Worm (Caenorhabditis elegans): Measurements from ENCODE around the gene nhr-12.
A peak's percentile ranks its signal among the peaks of the same experiment; 100 is the strongest.

The nhr-12 gene

ce11 chrV:10041484-10041883 lies 42.4 kb downstream of the nhr-12 start (continued):
- no peak for TF ChIP-seq R02D3.7 (tag; optimal IDR thresholded peaks at IDR 0.05)
- no peak for TF ChIP-seq elt-3 (tag; optimal IDR thresholded peaks at IDR 0.05)
- no peak for TF ChIP-seq ZK546.5 (tag; optimal IDR thresholded peaks at IDR 0.05)
- no peak for TF ChIP-seq unc-39 (tag; optimal IDR thresholded peaks at IDR 0.05)
- no peak for TF ChIP-seq ztf-4 (tag; optimal IDR thresholded peaks at IDR 0.05)

ce11 chrV:10039837-10040236 lies 44.0 kb downstream of the nhr-12 start:
- TF ChIP-seq R02D3.7 (tag; optimal IDR thresholded peaks at IDR 0.05) (no peak), Y55F3AM.14 (GFP tag; optimal IDR thresholded peaks at IDR 0.05) (peak; percentile 50), egl-27 (tag; optimal IDR thresholded peaks at IDR 0.05) (peak; percentile 67), fos-1 (tag; optimal IDR thresholded peaks at IDR 0.05) (peak; percentile 81), elt-1 (tag; optimal IDR thresholded peaks at IDR 0.05) (no peak), mab-5 (tag; optimal IDR thresholded peaks at IDR 0.05) (peak; percentile 24), aly-2 (tag; optimal IDR thresholded peaks at IDR 0.05) (no peak), dmd-4 (tag; optimal IDR thresholded peaks at IDR 0.05) (no peak), lin-11 (tag; optimal IDR thresholded peaks at IDR 0.05) (peak; percentile 28), nhr-6 (tag; optimal IDR thresholded peaks at IDR 0.05) (peak; percentile 27), nhr-21 (tag; optimal IDR thresholded peaks at IDR 0.05) (peak; percentile 11), sem-4 (tag; optimal IDR thresholded peaks at IDR 0.05) (peak; percentile 67), snpc-4 (tag; optimal IDR thresholded peaks at IDR 0.05) (peak; percentile 11), nhr-129 (tag; optimal IDR thresholded peaks at IDR 0.05) (peak; percentile 84), ztf-1 (GFP tag; conservative IDR thresholded peaks at IDR 0.05) (no peak), mdl-1 (tag; optimal IDR thresholded peaks at IDR 0.05) (peak in 1 of 2 experiments; percentile 6), lin-13 (GFP tag; optimal IDR thresholded peaks at IDR 0.05) (peak; percentile 34), blmp-1 (tag; optimal IDR thresholded peaks at IDR 0.05; ENCODE audit: insufficient read depth) (peak; percentile 6), gmeb-1 (tag; optimal IDR thresholded peaks at IDR 0.05) (peak; percentile 47), crh-2 (tag; optimal IDR thresholded peaks at IDR 0.05) (peak; percentile 73), lsy-2 (tag; optimal IDR thresholded peaks at IDR 0.05) (peak; percentile 19 to 86), F13H6.1 (tag; optimal IDR thresholded peaks at IDR 0.05) (peak; percentile 82), sma-3 (GFP tag; optimal IDR thresholded peaks at IDR 0.05) (peak; percentile 71), unc-55 (GFP tag; optimal IDR thresholded peaks at IDR 0.05) (peak; percentile 65), lin-39 (tag; optimal IDR thresholded peaks at IDR 0.05) (no peak), nhr-25 (tag; optimal IDR thresholded peaks at IDR 0.05) (peak; percentile 76), sma-9 (GFP tag; optimal IDR thresholded peaks at IDR 0.05) (peak; percentile 81), sma-9 (tag; optimal IDR thresholded peaks at IDR 0.05) (no peak), C34F6.9 (tag; optimal IDR thresholded peaks at IDR 0.05) (peak; percentile 75)

- TF ChIP-seq R02D3.7 (tag; optimal IDR thresholded peaks at IDR 0.05), result no peak
- no peak for TF ChIP-seq peb-1 (tag; optimal IDR thresholded peaks at IDR 0.05)
- TF ChIP-seq unc-55 (GFP tag; optimal IDR thresholded peaks at IDR 0.05), result no peak
- no peak for TF ChIP-seq alr-1 (tag; optimal IDR thresholded peaks at IDR 0.05)
- TF ChIP-seq mab-5 (tag; optimal IDR thresholded peaks at IDR 0.05), result no peak
- TF ChIP-seq sma-9 (GFP tag; optimal IDR thresholded peaks at IDR 0.05), result no peak
- TF ChIP-seq sma-9 (tag; optimal IDR thresholded peaks at IDR 0.05), result no peak
- TF ChIP-seq lin-13 (GFP tag; optimal IDR thresholded peaks at IDR 0.05), result no peak
- no peak for TF ChIP-seq ceh-82 (tag; optimal IDR thresholded peaks at IDR 0.05)
- no peak for TF ChIP-seq snpc-4 (tag; optimal IDR thresholded peaks at IDR 0.05)
- TF ChIP-seq Y55F3AM.14 (GFP tag; optimal IDR thresholded peaks at IDR 0.05), result no peak
- TF ChIP-seq ZK546.5 (tag; optimal IDR thresholded peaks at IDR 0.05), result no peak
Observed at ce11 chrV:10037040-10037439, 46.8 kb downstream of the nhr-12 start, which contains the start of gene F57A8.1. Gene F57A8.1 (plus strand): TSS chrV:10037340.

ce11 chrV:10036275-10036674 lies 47.6 kb downstream of the nhr-12 start, which contains the start of gene T06E8.2:
Gene T06E8.2 (minus strand): TSS chrV:10036413.
- TF ChIP-seq unc-62 (GFP tag; optimal IDR thresholded peaks at IDR 0.05) (no peak), ztf-11 (tag; optimal IDR thresholded peaks at IDR 0.05) (no peak), snpc-4 (tag; optimal IDR thresholded peaks at IDR 0.05) (peak; percentile 33), peb-1 (tag; optimal IDR thresholded peaks at IDR 0.05) (peak; percentile 41), egl-27 (tag; optimal IDR thresholded peaks at IDR 0.05) (peak; percentile 53), lin-39 (tag; optimal IDR thresholded peaks at IDR 0.05) (no peak), unc-55 (GFP tag; optimal IDR thresholded peaks at IDR 0.05) (no peak), ceh-82 (tag; optimal IDR thresholded peaks at IDR 0.05) (no peak), lsy-2 (tag; optimal IDR thresholded peaks at IDR 0.05) (peak in 1 of 2 experiments; percentile 69), nhr-77 (tag; optimal IDR thresholded peaks at IDR 0.05) (no peak), lin-13 (GFP tag; optimal IDR thresholded peaks at IDR 0.05) (no peak), alr-1 (tag; optimal IDR thresholded peaks at IDR 0.05) (no peak), zag-1 (tag; optimal IDR thresholded peaks at IDR 0.05) (no peak), F13H6.1 (tag; optimal IDR thresholded peaks at IDR 0.05) (peak; percentile 85), nhr-237 (tag; optimal IDR thresholded peaks at IDR 0.05) (no peak), nhr-11 (tag; optimal IDR thresholded peaks at IDR 0.05) (no peak), nhr-6 (tag; optimal IDR thresholded peaks at IDR 0.05) (no peak), gmeb-1 (tag; optimal IDR thresholded peaks at IDR 0.05) (no peak), mab-5 (tag; optimal IDR thresholded peaks at IDR 0.05) (no peak), nhr-25 (tag; optimal IDR thresholded peaks at IDR 0.05) (peak; percentile 7), nhr-129 (tag; optimal IDR thresholded peaks at IDR 0.05) (peak; percentile 66), nhr-12 (tag; optimal IDR thresholded peaks at IDR 0.05) (no peak), unc-39 (tag; optimal IDR thresholded peaks at IDR 0.05) (no peak), elt-3 (tag; optimal IDR thresholded peaks at IDR 0.05) (no peak), nhr-23 (tag; optimal IDR thresholded peaks at IDR 0.05) (no peak), ceh-16 (tag; optimal IDR thresholded peaks at IDR 0.05) (no peak), nhr-10 (tag; optimal IDR thresholded peaks at IDR 0.05) (no peak), ztf-1 (GFP tag; conservative IDR thresholded peaks at IDR 0.05) (no peak), sem-4 (tag; optimal IDR thresholded peaks at IDR 0.05) (peak; percentile 27), sma-3 (GFP tag; optimal IDR thresholded peaks at IDR 0.05) (peak; percentile 43)

Data from whole organism, L2 larva.